Worm (Caenorhabditis elegans): ENCODE data around the gene W08A12.2.

W08A12.2 gene

ce11 chrV:3724772-3725171 lies 39.1 kb upstream of the W08A12.2 start, which contains the start of gene str-30:
TSS of gene str-30 (plus strand) at chrV:3725072.
- TF ChIP-seq rbr-2 (tag; optimal IDR thresholded peaks at IDR 0.05): no peak
- no peak for TF ChIP-seq ctbp-1 (GFP tag; IDR thresholded peaks at IDR 0.05)
- TF ChIP-seq dpl-1 (GFP tag; optimal IDR thresholded peaks at IDR 0.05): no peak
- TF ChIP-seq unc-130 (GFP tag; optimal IDR thresholded peaks at IDR 0.05): no peak
- TF ChIP-seq nhr-41 (GFP tag; IDR thresholded peaks at IDR 0.05): no peak
- no peak for TF ChIP-seq nhr-11 (tag; optimal IDR thresholded peaks at IDR 0.05)
- no peak for TF ChIP-seq ceh-62 (tag; optimal IDR thresholded peaks at IDR 0.05)
- no peak for TF ChIP-seq T20F7.1 (GFP tag; optimal IDR thresholded peaks at IDR 0.05)
- no peak for TF ChIP-seq sdz-12 (GFP tag; optimal IDR thresholded peaks at IDR 0.05)
- TF ChIP-seq unc-39 (tag; optimal IDR thresholded peaks at IDR 0.05): no peak
- no peak for TF ChIP-seq aly-2 (tag; optimal IDR thresholded peaks at IDR 0.05)
- no peak for TF ChIP-seq ceh-32 (tag; optimal IDR thresholded peaks at IDR 0.05; ENCODE audit: poor library complexity)

ce11 chrV:3718507-3718906 lies 32.8 kb upstream of the W08A12.2 start:
- TF ChIP-seq F26F4.8 (GFP tag; conservative IDR thresholded peaks at IDR 0.05) (no peak), dmd-8 (GFP tag; IDR thresholded peaks at IDR 0.05) (no peak), madf-9 (GFP tag; conservative IDR thresholded peaks at IDR 0.05) (no peak), unc-130 (GFP tag; optimal IDR thresholded peaks at IDR 0.05) (no peak), pha-4 (GFP tag; IDR thresholded peaks at IDR 0.05) (no peak), pha-4 (tag; optimal IDR thresholded peaks at IDR 0.05) (no peak), nhr-41 (GFP tag; IDR thresholded peaks at IDR 0.05) (no peak), ceh-20 (GFP tag; IDR thresholded peaks at IDR 0.05) (no peak), F49E8.2 (tag; optimal IDR thresholded peaks at IDR 0.05; ENCODE audit: borderline replicate concordance) (no peak), set-16 (GFP tag; IDR thresholded peaks at IDR 0.05) (no peak)

ce11 chrV:3717751-3718150 lies 32.1 kb upstream of the W08A12.2 start:
- TF ChIP-seq fkh-10 (GFP tag; optimal IDR thresholded peaks at IDR 0.05) (peak; percentile 61), rbr-2 (tag; optimal IDR thresholded peaks at IDR 0.05) (peak; percentile 67), daf-8 (GFP tag; IDR thresholded peaks at IDR 0.05) (no peak), aha-1 (tag) (peak; percentile 99), mdl-1 (tag; optimal IDR thresholded peaks at IDR 0.05) (peak in 1 of 2 experiments; percentile 48), snpc-1.2 (GFP tag; IDR thresholded peaks at IDR 0.05) (no peak), F26F4.8 (GFP tag; conservative IDR thresholded peaks at IDR 0.05) (no peak), hmg-1.1 (GFP tag; IDR thresholded peaks at IDR 0.05) (peak; percentile 57; the same call in 1 of the 2 replicates), mep-1 (tag; optimal IDR thresholded peaks at IDR 0.05) (peak; percentile 59), set-16 (GFP tag; IDR thresholded peaks at IDR 0.05) (0 out of 2 replicates have a peak, but pooled peaks have one; percentile 24), lsy-2 (tag; optimal IDR thresholded peaks at IDR 0.05) (peak in 1 of 2 experiments; percentile 68), unc-130 (GFP tag; optimal IDR thresholded peaks at IDR 0.05) (no peak), nhr-11 (tag; optimal IDR thresholded peaks at IDR 0.05) (peak; percentile 14), madf-5 (GFP tag; IDR thresholded peaks at IDR 0.05) (no peak), hif-1 (tag; optimal IDR thresholded peaks at IDR 0.05) (peak in 1 of 2 experiments; percentile 26), F37D6.2 (tag; optimal IDR thresholded peaks at IDR 0.05) (peak; percentile 26), dmd-6 (GFP tag; IDR thresholded peaks at IDR 0.05) (peak; percentile 21; the same call in 1 of the 2 replicates), unc-62 (GFP tag; optimal IDR thresholded peaks at IDR 0.05 in 1 of 2) (peak in 1 of 2 experiments; percentile 99), unc-62 (tag; optimal IDR thresholded peaks at IDR 0.05) (no peak), skn-1 (tag; optimal IDR thresholded peaks at IDR 0.05) (no peak), spr-1 (tag; optimal IDR thresholded peaks at IDR 0.05) (no peak), hlh-30 (tag; optimal IDR thresholded peaks at IDR 0.05; ENCODE audit: insufficient read depth) (peak; percentile 65), ctbp-1 (GFP tag; IDR thresholded peaks at IDR 0.05) (peak; percentile 47; the same call in 1 of the 2 replicates), ceh-32 (tag; optimal IDR thresholded peaks at IDR 0.05; ENCODE audit: poor library complexity) (no peak), F49E8.2 (tag; optimal IDR thresholded peaks at IDR 0.05; ENCODE audit: borderline replicate concordance) (no peak), D1046.2 (GFP tag; IDR thresholded peaks at IDR 0.05) (no peak), nhr-41 (GFP tag; IDR thresholded peaks at IDR 0.05) (no peak), dmd-9 (GFP tag; IDR thresholded peaks at IDR 0.05) (no peak)
